ENCODE assay signal across 1 fruit fly cellular context in genomic region chr2L:20918733-20919132, dm6.
TF ChIP-seq lines count a peak whose summit lies in the region.

CG43739 (minus strand) TSS chr2L:20918931.
sky (minus strand) TSS chr2L:20918931.

TF ChIP-seq in whole organism, embryonic, 481 proteins besides CTCF, POLR2A, EP300 and RAD21 (continued from another document and continues in another):
- no peak for TF ChIP-seq B-H1 (GFP tag; IDR thresholded peaks at IDR 0.05; lab: Robert Waterston, UW)
- TF ChIP-seq sug (tag; optimal IDR thresholded peaks at IDR 0.05; lab: Kevin White, UChicago) = peak; percentile 18
- TF ChIP-seq Oaz (GFP tag; IDR thresholded peaks at IDR 0.05; lab: Robert Waterston, UW) = no peak
- TF ChIP-seq stc (GFP tag; IDR thresholded peaks at IDR 0.05; lab: Robert Waterston, UW) = no peak
- TF ChIP-seq corto (GFP tag; optimal IDR thresholded peaks at IDR 0.05; lab: Kevin White, UChicago) = no peak
- no peak for TF ChIP-seq NfI (GFP tag; optimal IDR thresholded peaks at IDR 0.05; lab: Kevin White, UChicago)
- TF ChIP-seq ems (GFP tag; optimal IDR thresholded peaks at IDR 0.05; lab: Kevin White, UChicago) = peak; percentile 38
- no peak for TF ChIP-seq D19B (GFP tag; optimal IDR thresholded peaks at IDR 0.05; lab: Kevin White, UChicago)
- no peak for TF ChIP-seq CG8765 (GFP tag; IDR thresholded peaks at IDR 0.05; lab: Robert Waterston, UW)
- no peak for TF ChIP-seq CG5245 (GFP tag; optimal IDR thresholded peaks at IDR 0.05; lab: Kevin White, UChicago)
- TF ChIP-seq CG11247 (GFP tag; IDR thresholded peaks at IDR 0.05; lab: Robert Waterston, UW) = 0 out of 2 replicates have a peak, but pooled peaks have one; percentile 51
- TF ChIP-seq CG1792 (GFP tag; optimal IDR thresholded peaks at IDR 0.05; lab: Kevin White, UChicago) = no peak
- peak; percentile 66 for TF ChIP-seq HmgZ (tag; optimal IDR thresholded peaks at IDR 0.05; lab: Kevin White, UChicago)
- TF ChIP-seq ato (GFP tag; IDR thresholded peaks at IDR 0.05; lab: Robert Waterston, UW; ENCODE audit: partially characterized antibody) = peak; percentile 73
- peak; percentile 64 for TF ChIP-seq CG14860 (GFP tag; IDR thresholded peaks at IDR 0.05; lab: Robert Waterston, UW; ENCODE audit: partially characterized antibody)
- no peak for TF ChIP-seq CG1647 (GFP tag; optimal IDR thresholded peaks at IDR 0.05; lab: Kevin White, UChicago)
- TF ChIP-seq lab (GFP tag; optimal IDR thresholded peaks at IDR 0.05; lab: Kevin White, UChicago) = peak; percentile 24
- peak; percentile 13 for TF ChIP-seq CG11504 (tag; optimal IDR thresholded peaks at IDR 0.05; lab: Kevin White, UChicago)
- TF ChIP-seq CG17328 (GFP tag; IDR thresholded peaks at IDR 0.05; lab: Robert Waterston, UW) = no peak
- no peak for TF ChIP-seq CG9727 (GFP tag; optimal IDR thresholded peaks at IDR 0.05; lab: Kevin White, UChicago)
- no peak for TF ChIP-seq mirr (GFP tag; optimal IDR thresholded peaks at IDR 0.05; lab: Kevin White, UChicago)
- no peak for TF ChIP-seq Doc2 (GFP tag; IDR thresholded peaks at IDR 0.05; lab: Robert Waterston, UW)
- TF ChIP-seq chm (GFP tag; IDR thresholded peaks at IDR 0.05; lab: Robert Waterston, UW) = peak; percentile 32; the same call in 1 of the 2 replicates
- no peak for TF ChIP-seq fru (optimal IDR thresholded peaks at IDR 0.05; lab: Kevin White, UChicago)
- peak; percentile 51 for TF ChIP-seq CG4617 (GFP tag; optimal IDR thresholded peaks at IDR 0.05; lab: Kevin White, UChicago; ENCODE audit: borderline replicate concordance)
- TF ChIP-seq CG30431 (GFP tag; optimal IDR thresholded peaks at IDR 0.05; lab: Kevin White, UChicago) = no peak
- peak; percentile 50 for TF ChIP-seq MBD-R2 (GFP tag; IDR thresholded peaks at IDR 0.05; lab: Robert Waterston, UW)
- TF ChIP-seq CG7987 (GFP tag; optimal IDR thresholded peaks at IDR 0.05; lab: Kevin White, UChicago) = no peak
- TF ChIP-seq CG8944 (GFP tag; optimal IDR thresholded peaks at IDR 0.05; lab: Kevin White, UChicago) = no peak
- no peak for TF ChIP-seq run (tag; optimal IDR thresholded peaks at IDR 0.05; lab: Kevin White, UChicago)
- TF ChIP-seq CG17186 (GFP tag; optimal IDR thresholded peaks at IDR 0.05; lab: Kevin White, UChicago) = peak; percentile 86
- no peak for TF ChIP-seq D19A (tag; optimal IDR thresholded peaks at IDR 0.05; lab: Kevin White, UChicago)
- TF ChIP-seq Ptx1 (GFP tag; IDR thresholded peaks at IDR 0.05; lab: Robert Waterston, UW) = no peak
- peak; percentile 24 for TF ChIP-seq CG12769 (tag; optimal IDR thresholded peaks at IDR 0.05; lab: Kevin White, UChicago)
- TF ChIP-seq ATbp (GFP tag; optimal IDR thresholded peaks at IDR 0.05; lab: Kevin White, UChicago) = no peak
- TF ChIP-seq HLH3B (GFP tag; IDR thresholded peaks at IDR 0.05; lab: Robert Waterston, UW) = peak; percentile 36; the same call in 1 of the 2 replicates
- no peak for TF ChIP-seq lov (optimal IDR thresholded peaks at IDR 0.05; lab: Kevin White, UChicago)
- 0 out of 3 replicates have a peak, but pooled peaks have one; percentile 22 for TF ChIP-seq lov (GFP tag; IDR thresholded peaks at IDR 0.05; lab: Robert Waterston, UW)
- TF ChIP-seq Nf-YB (GFP tag; optimal IDR thresholded peaks at IDR 0.05; lab: Kevin White, UChicago) = no peak
- no peak for TF ChIP-seq CG6254 (GFP tag; optimal IDR thresholded peaks at IDR 0.05; lab: Kevin White, UChicago)
- TF ChIP-seq Oli (tag; optimal IDR thresholded peaks at IDR 0.05; lab: Kevin White, UChicago) = no peak
- TF ChIP-seq Sox100B (GFP tag; optimal IDR thresholded peaks at IDR 0.05; lab: Kevin White, UChicago) = no peak
- TF ChIP-seq exex (tag; optimal IDR thresholded peaks at IDR 0.05; lab: Kevin White, UChicago) = no peak
- no peak for TF ChIP-seq Bdp1 (GFP tag; optimal IDR thresholded peaks at IDR 0.05; lab: Kevin White, UChicago)
- TF ChIP-seq zfh1 (GFP tag; IDR thresholded peaks at IDR 0.05; lab: Robert Waterston, UW) = peak; percentile 58; the same call in 2 of the 3 replicates
- TF ChIP-seq schlank (tag; optimal IDR thresholded peaks at IDR 0.05; lab: Kevin White, UChicago) = no peak
- TF ChIP-seq CG3163 (GFP tag; optimal IDR thresholded peaks at IDR 0.05; lab: Kevin White, UChicago) = no peak
- TF ChIP-seq CG9876 (GFP tag; optimal IDR thresholded peaks at IDR 0.05; lab: Kevin White, UChicago) = no peak
- no peak for TF ChIP-seq CG18262 (tag; optimal IDR thresholded peaks at IDR 0.05; lab: Kevin White, UChicago)
- peak; percentile 80 for TF ChIP-seq CG2116 (GFP tag; optimal IDR thresholded peaks at IDR 0.05; lab: Kevin White, UChicago)
- no peak for TF ChIP-seq gcm (GFP tag; optimal IDR thresholded peaks at IDR 0.05; lab: Kevin White, UChicago)
- TF ChIP-seq ranshi (GFP tag; IDR thresholded peaks at IDR 0.05; lab: Robert Waterston, UW) = no peak
- peak; percentile 49 for TF ChIP-seq CG10147 (GFP tag; optimal IDR thresholded peaks at IDR 0.05; lab: Kevin White, UChicago)
- TF ChIP-seq CG18619 (GFP tag; optimal IDR thresholded peaks at IDR 0.05; lab: Kevin White, UChicago) = no peak
- TF ChIP-seq NC2β (GFP tag; optimal IDR thresholded peaks at IDR 0.05; lab: Kevin White, UChicago) = peak; percentile 17
- TF ChIP-seq CG2202 (tag; optimal IDR thresholded peaks at IDR 0.05; lab: Kevin White, UChicago) = no peak
- no peak for TF ChIP-seq CG31388 (GFP tag; optimal IDR thresholded peaks at IDR 0.05; lab: Kevin White, UChicago)
- TF ChIP-seq CG11695 (GFP tag; IDR thresholded peaks at IDR 0.05; lab: Robert Waterston, UW) = no peak
- 0 out of 2 replicates have a peak, but pooled peaks have one; percentile 10 for TF ChIP-seq onecut (GFP tag; IDR thresholded peaks at IDR 0.05; lab: Robert Waterston, UW)
- peak; percentile 1 for TF ChIP-seq grau (tag; optimal IDR thresholded peaks at IDR 0.05; lab: Kevin White, UChicago)
- TF ChIP-seq fd3F (GFP tag; optimal IDR thresholded peaks at IDR 0.05; lab: Kevin White, UChicago) = no peak
- no peak for TF ChIP-seq eve (GFP tag; optimal IDR thresholded peaks at IDR 0.05; lab: Kevin White, UChicago)
- TF ChIP-seq CG12744 (GFP tag; optimal IDR thresholded peaks at IDR 0.05; lab: Kevin White, UChicago) = no peak
- TF ChIP-seq Max (GFP tag; optimal IDR thresholded peaks at IDR 0.05; lab: Kevin White, UChicago) = no peak
- no peak for TF ChIP-seq gcm2 (GFP tag; optimal IDR thresholded peaks at IDR 0.05; lab: Kevin White, UChicago)
- no peak for TF ChIP-seq org-1 (GFP tag; optimal IDR thresholded peaks at IDR 0.05; lab: Kevin White, UChicago)
- no peak for TF ChIP-seq dmrt99B (tag; optimal IDR thresholded peaks at IDR 0.05; lab: Kevin White, UChicago)
- TF ChIP-seq jing (GFP tag; optimal IDR thresholded peaks at IDR 0.05; lab: Kevin White, UChicago) = no peak
- no peak for TF ChIP-seq tx (GFP tag; optimal IDR thresholded peaks at IDR 0.05; lab: Kevin White, UChicago)
- peak; percentile 16 for TF ChIP-seq Dip3 (GFP tag; optimal IDR thresholded peaks at IDR 0.05; lab: Kevin White, UChicago)
- TF ChIP-seq cas (GFP tag; IDR thresholded peaks at IDR 0.05; lab: Robert Waterston, UW) = no peak
- no peak for TF ChIP-seq CG1529 (GFP tag; optimal IDR thresholded peaks at IDR 0.05; lab: Kevin White, UChicago)
- peak; percentile 17; the same call in 1 of the 2 replicates for TF ChIP-seq CG17612 (GFP tag; IDR thresholded peaks at IDR 0.05; lab: Robert Waterston, UW)
- TF ChIP-seq CG7839 (tag; optimal IDR thresholded peaks at IDR 0.05; lab: Kevin White, UChicago) = no peak
- TF ChIP-seq Chrac-16 (GFP tag; optimal IDR thresholded peaks at IDR 0.05; lab: Kevin White, UChicago) = peak; percentile 16
- TF ChIP-seq CG8359 (GFP tag; optimal IDR thresholded peaks at IDR 0.05; lab: Kevin White, UChicago; ENCODE audit: borderline replicate concordance) = no peak
- TF ChIP-seq Sry-β (GFP tag; optimal IDR thresholded peaks at IDR 0.05; lab: Kevin White, UChicago) = peak; percentile 84
- TF ChIP-seq Fer1 (GFP tag; optimal IDR thresholded peaks at IDR 0.05; lab: Kevin White, UChicago) = peak; percentile 6
- 0 out of 2 replicates have a peak, but pooled peaks have one; percentile 38 for TF ChIP-seq rib (GFP tag; IDR thresholded peaks at IDR 0.05; lab: Robert Waterston, UW)
- TF ChIP-seq CG16815 (GFP tag; optimal IDR thresholded peaks at IDR 0.05; lab: Kevin White, UChicago) = no peak
- no peak for TF ChIP-seq sc (optimal IDR thresholded peaks at IDR 0.05; lab: Kevin White, UChicago)
- TF ChIP-seq sc (GFP tag; optimal IDR thresholded peaks at IDR 0.05; lab: Kevin White, UChicago) = no peak
- no peak for TF ChIP-seq CG4282 (GFP tag; optimal IDR thresholded peaks at IDR 0.05; lab: Kevin White, UChicago)
- TF ChIP-seq danr (GFP tag; IDR thresholded peaks at IDR 0.05; lab: Robert Waterston, UW) = no peak
- no peak for TF ChIP-seq pnt (GFP tag; optimal IDR thresholded peaks at IDR 0.05; lab: Kevin White, UChicago)
- TF ChIP-seq nom (GFP tag; optimal IDR thresholded peaks at IDR 0.05; lab: Kevin White, UChicago) = no peak
- TF ChIP-seq CG2678 (tag; optimal IDR thresholded peaks at IDR 0.05; lab: Kevin White, UChicago) = no peak
- no peak for TF ChIP-seq CG12299 (tag; optimal IDR thresholded peaks at IDR 0.05; lab: Kevin White, UChicago)
- TF ChIP-seq D (optimal IDR thresholded peaks at IDR 0.05; lab: Kevin White, UChicago) = no peak
- TF ChIP-seq D (GFP tag; optimal IDR thresholded peaks at IDR 0.05; lab: Kevin White, UChicago) = no peak
- TF ChIP-seq bowl (GFP tag; IDR thresholded peaks at IDR 0.05; lab: Robert Waterston, UW) = no peak
- TF ChIP-seq Usf (GFP tag; optimal IDR thresholded peaks at IDR 0.05; lab: Kevin White, UChicago) = no peak
- TF ChIP-seq Myb (GFP tag; optimal IDR thresholded peaks at IDR 0.05; lab: Kevin White, UChicago) = peak; percentile 38
- TF ChIP-seq CG8388 (GFP tag; optimal IDR thresholded peaks at IDR 0.05; lab: Kevin White, UChicago) = no peak
- no peak for TF ChIP-seq fd96Cb (tag; optimal IDR thresholded peaks at IDR 0.05; lab: Kevin White, UChicago)
- no peak for TF ChIP-seq CG7271 (tag; optimal IDR thresholded peaks at IDR 0.05; lab: Kevin White, UChicago)
- TF ChIP-seq CG42726 (GFP tag; IDR thresholded peaks at IDR 0.05; lab: Robert Waterston, UW; ENCODE audit: partially characterized antibody) = peak; percentile 90
- TF ChIP-seq CG3995 (GFP tag; optimal IDR thresholded peaks at IDR 0.05; lab: Kevin White, UChicago) = peak; percentile 36
- no peak for TF ChIP-seq Hr3 (GFP tag; optimal IDR thresholded peaks at IDR 0.05; lab: Kevin White, UChicago)
- TF ChIP-seq unc-4 (GFP tag; IDR thresholded peaks at IDR 0.05; lab: Robert Waterston, UW; ENCODE audit: partially characterized antibody) = peak; percentile 79
- TF ChIP-seq maf-S (GFP tag; optimal IDR thresholded peaks at IDR 0.05; lab: Kevin White, UChicago) = peak; percentile 37
- TF ChIP-seq abd-A (tag; optimal IDR thresholded peaks at IDR 0.05; lab: Kevin White, UChicago) = no peak
- no peak for TF ChIP-seq CG10543 (GFP tag; optimal IDR thresholded peaks at IDR 0.05; lab: Kevin White, UChicago)
- peak; percentile 41 for TF ChIP-seq Camta (GFP tag; optimal IDR thresholded peaks at IDR 0.05; lab: Kevin White, UChicago)
- no peak for TF ChIP-seq otp (GFP tag; IDR thresholded peaks at IDR 0.05; lab: Robert Waterston, UW)
- TF ChIP-seq Atf3 (GFP tag; optimal IDR thresholded peaks at IDR 0.05; lab: Kevin White, UChicago) = no peak
- peak; percentile 43 for TF ChIP-seq jumu (GFP tag; optimal IDR thresholded peaks at IDR 0.05; lab: Kevin White, UChicago)
- TF ChIP-seq Blimp-1 (GFP tag; optimal IDR thresholded peaks at IDR 0.05; lab: Kevin White, UChicago) = no peak
- TF ChIP-seq CG12942 (GFP tag; optimal IDR thresholded peaks at IDR 0.05; lab: Kevin White, UChicago) = no peak
- TF ChIP-seq psq (GFP tag; optimal IDR thresholded peaks at IDR 0.05; lab: Kevin White, UChicago) = no peak
- TF ChIP-seq Dip2 (GFP tag; IDR thresholded peaks at IDR 0.05; lab: Robert Waterston, UW) = no peak
- no peak for TF ChIP-seq btn (GFP tag; optimal IDR thresholded peaks at IDR 0.05; lab: Kevin White, UChicago)
- no peak; the same call in 1 of the 2 replicates for TF ChIP-seq ssp (GFP tag; IDR thresholded peaks at IDR 0.05; lab: Robert Waterston, UW)
- TF ChIP-seq H15 (GFP tag; IDR thresholded peaks at IDR 0.05; lab: Robert Waterston, UW) = peak; percentile 23; the same call in 1 of the 3 replicates
- TF ChIP-seq kni (GFP tag; optimal IDR thresholded peaks at IDR 0.05; lab: Kevin White, UChicago) = peak; percentile 29
- peak; percentile 80 for TF ChIP-seq zen2 (GFP tag; IDR thresholded peaks at IDR 0.05; lab: Robert Waterston, UW; ENCODE audit: partially characterized antibody)
- TF ChIP-seq CG11085 (GFP tag; IDR thresholded peaks at IDR 0.05; lab: Robert Waterston, UW) = no peak
- TF ChIP-seq Eip74EF (GFP tag; optimal IDR thresholded peaks at IDR 0.05; lab: Kevin White, UChicago) = no peak
- TF ChIP-seq Bteb2 (GFP tag; optimal IDR thresholded peaks at IDR 0.05; lab: Kevin White, UChicago) = peak; percentile 39
- TF ChIP-seq CG4328 (GFP tag; optimal IDR thresholded peaks at IDR 0.05; lab: Kevin White, UChicago) = peak; percentile 4
- peak; percentile 95 for TF ChIP-seq bbx (GFP tag; IDR thresholded peaks at IDR 0.05; lab: Robert Waterston, UW; ENCODE audit: partially characterized antibody)
- TF ChIP-seq CG4854 (GFP tag; optimal IDR thresholded peaks at IDR 0.05; lab: Kevin White, UChicago) = no peak
- no peak for TF ChIP-seq CG7357 (GFP tag; IDR thresholded peaks at IDR 0.05; lab: Robert Waterston, UW)
- TF ChIP-seq Adf1 (GFP tag; IDR thresholded peaks at IDR 0.05; lab: Robert Waterston, UW) = no peak
- TF ChIP-seq dpn (GFP tag; optimal IDR thresholded peaks at IDR 0.05; lab: Kevin White, UChicago) = peak; percentile 15 to 52
- no peak for TF ChIP-seq CG6175 (GFP tag; IDR thresholded peaks at IDR 0.05; lab: Robert Waterston, UW)
- TF ChIP-seq CG10431 (GFP tag; optimal IDR thresholded peaks at IDR 0.05; lab: Kevin White, UChicago) = no peak
- TF ChIP-seq CG18764 (GFP tag; optimal IDR thresholded peaks at IDR 0.05; lab: Kevin White, UChicago) = no peak
- no peak for TF ChIP-seq CG3407 (GFP tag; optimal IDR thresholded peaks at IDR 0.05; lab: Kevin White, UChicago)
- TF ChIP-seq trh (GFP tag; optimal IDR thresholded peaks at IDR 0.05; lab: Kevin White, UChicago) = no peak
- TF ChIP-seq Med (GFP tag; lab: Kevin White, UChicago) = peak; percentile 90
- no peak for TF ChIP-seq croc (GFP tag; conservative IDR thresholded peaks at IDR 0.05; lab: Robert Waterston, UW)
- no peak for TF ChIP-seq disco-r (GFP tag; optimal IDR thresholded peaks at IDR 0.05; lab: Kevin White, UChicago)
- TF ChIP-seq HLH4C (GFP tag; IDR thresholded peaks at IDR 0.05; lab: Robert Waterston, UW; ENCODE audit: partially characterized antibody) = peak; percentile 77
- TF ChIP-seq CG15601 (tag; optimal IDR thresholded peaks at IDR 0.05; lab: Kevin White, UChicago) = peak; percentile 14
